Worm (Caenorhabditis elegans) whole organism, L4/young adult: ENCODE data around the gene C35D6.4.

Source experiments
- W03F9.2 ChIP-seq: fragments of 150-350 bp; optimal IDR thresholded peaks from 2 replicates; lab custom pipeline; 2014; ENCODE audit warnings: missing biosample characterization, missing genetic modification characterization
- dao-5 ChIP-seq: sonication (generic microtip); optimal IDR thresholded peaks from 2 replicates; lab custom pipeline; 2016; ENCODE audit warnings: missing genotype, missing genetic modification characterization, moderate library complexity, missing compliant biosample characterization
- him-1 ChIP-seq: sonication (generic microtip); optimal IDR thresholded peaks from 2 replicates; lab custom pipeline; 2016; ENCODE audit warnings: missing genotype, missing genetic modification reagents, missing genetic modification characterization, missing compliant biosample characterization

- TF ChIP-seq him-1 (tag; lab: Kevin White, UChicago) (no peak), dao-5 (tag; lab: Kevin White, UChicago) (no peak), W03F9.2 (tag; lab: Kevin White, UChicago) (no peak)
Observed at ce11 chrIV:16333121-16333520, 17.7 kb upstream of the C35D6.4 start.
